Worm (Caenorhabditis elegans) whole organism, L3 larva: ENCODE results near the gene Y57G11C.22.

Experiments
- ZK546.5 ChIP-seq: sonication (generic microtip); optimal IDR thresholded peaks from 2 replicates; lab custom pipeline; 2017; ENCODE audit warnings: missing biosample characterization, missing genetic modification characterization
- aly-2 ChIP-seq: fragments of 150-350 bp; optimal IDR thresholded peaks from 2 replicates; lab custom pipeline; 2014; ENCODE audit warnings: missing biosample characterization, missing genetic modification characterization
- ama-1 ChIP-seq: fragments of 150-350 bp; optimal IDR thresholded peaks from 2 replicates; lab custom pipeline; 2018
- ceh-16 ChIP-seq: sonication (generic microtip); optimal IDR thresholded peaks from 2 replicates; lab custom pipeline; 2017; ENCODE audit warnings: missing biosample characterization, missing genetic modification characterization
- ceh-82 ChIP-seq: fragments of 150-350 bp; optimal IDR thresholded peaks from 2 replicates; lab custom pipeline; 2014; ENCODE audit warnings: missing biosample characterization, missing genetic modification characterization
- ceh-9 ChIP-seq: sonication (generic microtip); optimal IDR thresholded peaks from 2 replicates; lab custom pipeline; 2018; ENCODE audit warnings: missing biosample characterization, missing genetic modification characterization
- egl-5 ChIP-seq: fragments of 150-350 bp; optimal IDR thresholded peaks from 2 replicates; lab custom pipeline; 2017; ENCODE audit warnings: missing biosample characterization, missing genetic modification reagents, missing genetic modification characterization, inconsistent platforms
- elt-2 ChIP-seq: sonication (generic microtip); optimal IDR thresholded peaks from 2 replicates; lab custom pipeline; 2016; ENCODE audit warnings: missing genetic modification reagents, mild to moderate bottlenecking, missing genetic modification characterization, missing compliant biosample characterization
- elt-3 ChIP-seq, 3 experiments: fragments of 150-350 bp in 1 of 3; sonication (generic microtip) in 2 of 3; optimal IDR thresholded peaks; 2 replicates in 2 of 3; 4 replicates in 1 of 3; lab custom pipeline; 2014 to 2017; ENCODE audit warnings: missing biosample characterization in 3 of 3, missing genetic modification characterization in 3 of 3
- fkh-10 ChIP-seq: sonication (generic microtip); optimal IDR thresholded peaks from 2 replicates; lab custom pipeline; 2017; ENCODE audit warnings: missing biosample characterization, missing genetic modification reagents, missing genetic modification characterization
- fkh-2 ChIP-seq: fragments of 150-350 bp; optimal IDR thresholded peaks from 2 replicates; lab custom pipeline; 2014; ENCODE audit warnings: missing biosample characterization, missing genetic modification reagents, missing genetic modification characterization
- fos-1 ChIP-seq: fragments of 150-350 bp; optimal IDR thresholded peaks from 2 replicates; lab custom pipeline; 2014; ENCODE audit warnings: missing biosample characterization, missing genetic modification characterization
- hmg-11 ChIP-seq: sonication (generic microtip); optimal IDR thresholded peaks from 2 replicates; lab custom pipeline; 2016; ENCODE audit warnings: missing genetic modification characterization, missing compliant biosample characterization
- jun-1 ChIP-seq: fragments of 150-350 bp; optimal IDR thresholded peaks from 2 replicates; lab custom pipeline; 2014; ENCODE audit warnings: missing biosample characterization, missing genetic modification reagents, missing genetic modification characterization
- lin-15B ChIP-seq: fragments of 150-350 bp; optimal IDR thresholded peaks from 2 replicates; lab custom pipeline; 2014; ENCODE audit warnings: missing biosample characterization, missing genetic modification characterization
- lin-39 ChIP-seq: fragments of 150-350 bp; optimal IDR thresholded peaks from 2 replicates; lab custom pipeline; 2018; ENCODE audit warnings: missing biosample characterization, missing genetic modification reagents, missing genetic modification characterization
- lsy-12 ChIP-seq: sonication (generic microtip); optimal IDR thresholded peaks from 2 replicates; lab custom pipeline; 2016; ENCODE audit warnings: mild to moderate bottlenecking, missing genetic modification characterization, missing compliant biosample characterization
- mdl-1 ChIP-seq: fragments of 150-350 bp; optimal IDR thresholded peaks from 2 replicates; lab custom pipeline; 2014; ENCODE audit warnings: missing biosample characterization, missing genetic modification characterization
- mml-1 ChIP-seq: fragments of 150-350 bp; sonication (generic microtip); optimal IDR thresholded peaks from 3 replicates; lab custom pipeline; 2014; ENCODE audit warnings: missing biosample characterization, missing genetic modification characterization
- nfya-1 ChIP-seq: sonication (generic microtip); optimal IDR thresholded peaks from 2 replicates; lab custom pipeline; 2017; ENCODE audit warnings: missing genetic modification characterization, mild to moderate bottlenecking, missing compliant biosample characterization, antibody characterized with exemption, moderate library complexity; ENCODE audit not compliant: insufficient read depth
- nhr-11 ChIP-seq: fragments of 150-350 bp; optimal IDR thresholded peaks from 2 replicates; lab custom pipeline; 2014; ENCODE audit warnings: missing biosample characterization, missing genetic modification characterization
- nhr-23 ChIP-seq: fragments of 150-350 bp; optimal IDR thresholded peaks from 2 replicates; lab custom pipeline; 2014; ENCODE audit warnings: missing biosample characterization, missing genetic modification reagents, missing genetic modification characterization
- nhr-25 ChIP-seq: sonication (generic microtip); optimal IDR thresholded peaks from 2 replicates; lab custom pipeline; 2017; ENCODE audit warnings: missing biosample characterization, missing genetic modification characterization
- nhr-43 ChIP-seq: sonication (generic microtip); optimal IDR thresholded peaks from 2 replicates; lab custom pipeline; 2016; ENCODE audit warnings: mild to moderate bottlenecking, missing genetic modification characterization, missing compliant biosample characterization; ENCODE audit not compliant: poor library complexity, severe bottlenecking
- nhr-67 ChIP-seq: fragments of 150-350 bp; optimal IDR thresholded peaks from 2 replicates; lab custom pipeline; 2014; ENCODE audit warnings: missing biosample characterization, missing genetic modification characterization
- nhr-76 ChIP-seq: fragments of 150-350 bp; sonication (generic microtip); optimal IDR thresholded peaks from 5 replicates; lab custom pipeline; 2014; ENCODE audit warnings: missing biosample characterization, missing genetic modification characterization
- nhr-77 ChIP-seq: fragments of 150-350 bp; optimal IDR thresholded peaks from 2 replicates; lab custom pipeline; 2014; ENCODE audit warnings: missing biosample characterization, missing genetic modification characterization
- pha-4 ChIP-seq: fragments of 150-350 bp; optimal IDR thresholded peaks from 2 replicates; lab custom pipeline; 2014; ENCODE audit warnings: missing biosample characterization, missing genetic modification reagents, missing genetic modification characterization
- pqm-1 ChIP-seq: fragments of 150-350 bp; optimal IDR thresholded peaks from 2 replicates; lab custom pipeline; 2017; ENCODE audit warnings: missing biosample characterization, missing genetic modification characterization, inconsistent platforms
- sea-2 ChIP-seq: fragments of 150-350 bp; sonication (generic microtip); optimal IDR thresholded peaks from 4 replicates; lab custom pipeline; 2014; ENCODE audit warnings: missing biosample characterization, missing genetic modification reagents, missing genetic modification characterization
- skn-1 ChIP-seq: fragments of 150-350 bp; optimal IDR thresholded peaks from 2 replicates; lab custom pipeline; 2014; ENCODE audit warnings: missing biosample characterization, missing genetic modification characterization
- snpc-4 ChIP-seq: fragments of 150-350 bp; optimal IDR thresholded peaks from 2 replicates; lab custom pipeline; 2014; ENCODE audit warnings: missing biosample characterization, missing genetic modification characterization
- tbx-2 ChIP-seq: sonication (generic microtip); optimal IDR thresholded peaks from 2 replicates; lab custom pipeline; 2016; ENCODE audit warnings: mild to moderate bottlenecking, missing genetic modification characterization, missing compliant biosample characterization
- unc-39 ChIP-seq: sonication (generic microtip); optimal IDR thresholded peaks from 4 replicates; lab custom pipeline; 2017; ENCODE audit warnings: missing biosample characterization, missing genetic modification characterization
- unc-62 ChIP-seq: fragments of 150-350 bp; sonication (generic microtip); optimal IDR thresholded peaks from 4 replicates; lab custom pipeline; 2014; ENCODE audit warnings: missing biosample characterization, missing genetic modification reagents, missing genetic modification characterization
- ztf-11 ChIP-seq: fragments of 150-350 bp; optimal IDR thresholded peaks from 2 replicates; lab custom pipeline; 2014; ENCODE audit warnings: missing biosample characterization, missing genetic modification characterization
- ztf-4 ChIP-seq: fragments of 150-350 bp; optimal IDR thresholded peaks from 2 replicates; lab custom pipeline; 2014; ENCODE audit warnings: missing biosample characterization, missing genetic modification characterization

The Y57G11C.22 gene

DNA sequence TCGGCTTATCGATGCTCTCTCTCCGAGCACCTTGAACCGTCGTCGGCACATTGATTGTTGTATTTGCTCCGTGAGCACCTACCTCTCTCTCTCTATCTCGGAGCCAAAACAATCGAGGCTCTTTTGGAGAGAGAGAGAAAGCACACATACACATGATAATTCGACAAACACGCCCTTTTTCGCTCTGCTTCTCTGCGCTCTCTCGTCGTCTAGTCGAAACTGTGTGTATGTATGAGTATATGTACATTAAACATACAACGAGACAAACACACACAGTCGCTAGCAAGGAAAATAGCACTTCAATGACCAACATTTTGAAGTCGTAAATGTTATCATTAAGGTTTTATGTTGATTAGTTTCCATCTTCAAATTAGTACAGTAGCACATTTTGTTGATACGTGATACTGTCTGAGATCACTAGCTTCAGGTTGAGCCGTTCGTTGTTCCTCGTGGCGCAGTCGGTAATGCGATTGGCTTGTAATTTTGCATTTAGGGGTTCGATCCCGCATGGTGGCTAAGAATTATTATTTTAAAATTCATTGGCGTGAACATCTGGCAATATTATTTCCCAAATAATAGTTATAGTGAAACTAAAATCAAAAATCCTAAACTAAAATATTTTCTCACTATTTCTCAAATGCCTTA lies 38.0 kb downstream of the Y57G11C.22 start:
- TF ChIP-seq snpc-4 (tag; lab: Kevin White, UChicago) (peak; percentile 19), hmg-11 (tag; lab: Kevin White, UChicago) (peak; percentile 17), aly-2 (no peak), pqm-1 (peak; percentile 92), ztf-11 (no peak), nfya-1 (tag; lab: Kevin White, UChicago) (peak; percentile 40), nhr-43 (tag; lab: Kevin White, UChicago) (no peak), mml-1 (tag; lab: Kevin White, UChicago) (no peak), ceh-16 (no peak), fkh-2 (tag; lab: Kevin White, UChicago) (no peak), lsy-12 (tag; lab: Kevin White, UChicago) (no peak), lin-39 (tag; lab: Kevin White, UChicago) (no peak), skn-1 (tag; lab: Kevin White, UChicago) (no peak), unc-39 (tag; lab: Kevin White, UChicago) (no peak), ceh-9 (no peak), nhr-76 (tag; lab: Kevin White, UChicago) (no peak), nhr-11 (tag; lab: Kevin White, UChicago) (no peak), ceh-82 (no peak), jun-1 (tag; lab: Kevin White, UChicago) (peak; percentile 73), fos-1 (tag; lab: Kevin White, UChicago) (no peak), elt-3 (tag; optimal IDR thresholded peaks at IDR 0.05; lab: Kevin White, UChicago) (no peak), nhr-67 (no peak), sea-2 (no peak), unc-62 (GFP tag; lab: Kevin White, UChicago) (no peak), egl-5 (no peak), fkh-10 (no peak), pha-4 (tag; lab: Kevin White, UChicago) (peak; percentile 100), mdl-1 (tag; lab: Kevin White, UChicago) (no peak), lin-15B (no peak), ztf-4 (no peak), nhr-77 (tag; lab: Kevin White, UChicago) (no peak), tbx-2 (tag; lab: Kevin White, UChicago) (no peak), elt-2 (peak; percentile 90), ama-1 (lab: Kevin White, UChicago) (no peak), ZK546.5 (tag; lab: Kevin White, UChicago) (no peak)
- TF ChIP-seq, all 47 proteins: peak for 7

DNA sequence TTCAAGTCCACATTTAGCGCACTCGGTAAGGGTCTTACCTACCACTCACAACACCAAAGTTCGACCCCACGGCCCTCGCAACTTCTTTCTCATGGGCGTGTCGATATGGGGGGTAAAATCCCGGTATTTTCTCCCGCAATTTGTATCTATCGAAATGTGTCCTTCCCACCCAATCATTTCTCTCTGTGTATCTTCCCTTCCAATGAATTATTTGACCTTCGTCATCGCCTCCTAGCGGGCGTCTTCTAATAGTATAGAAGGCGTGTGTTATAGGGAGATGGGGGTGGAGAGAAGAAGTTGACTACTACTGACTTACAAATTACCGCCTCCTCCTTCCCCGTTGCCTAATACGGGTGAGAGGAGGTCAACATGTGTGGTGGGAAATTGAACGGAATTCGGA lies 39.6 kb downstream of the Y57G11C.22 start:
- TF ChIP-seq nfya-1 (tag; lab: Kevin White, UChicago) (peak; percentile 9), nhr-25 (peak; percentile 69), fos-1 (tag; lab: Kevin White, UChicago) (no peak), aly-2 (no peak), nhr-23 (tag; lab: Kevin White, UChicago) (peak; percentile 21)

DNA sequence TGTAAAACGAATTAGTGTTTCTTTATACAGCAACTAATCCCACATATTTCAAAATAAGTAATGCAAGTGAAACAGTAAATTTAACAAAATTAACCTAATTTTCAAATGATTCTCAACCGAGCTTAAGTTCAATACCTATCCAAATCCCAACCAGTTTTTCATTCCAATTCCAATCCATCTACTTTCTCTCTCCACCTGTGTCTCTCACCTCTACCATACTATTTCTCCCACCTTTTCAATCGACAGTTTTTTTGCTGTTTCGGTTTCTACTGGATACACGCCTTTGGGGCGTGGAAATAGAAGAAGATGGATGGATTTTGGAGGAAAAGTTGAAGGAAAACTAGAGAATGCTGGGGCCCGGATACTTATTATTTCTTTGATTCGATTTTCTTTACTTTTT lies 40.6 kb downstream of the Y57G11C.22 start:
- TF ChIP-seq tbx-2 (tag; lab: Kevin White, UChicago) = no peak
- TF ChIP-seq unc-39 (tag; lab: Kevin White, UChicago) = no peak
- no peak for TF ChIP-seq nhr-25
- TF ChIP-seq, all 47 proteins: peak for 0

ce11 chrIV:14879184-14879583 lies 42.2 kb downstream of the Y57G11C.22 start, which contains the start of gene eps-8:
TSS of gene eps-8 (plus strand) at chrIV:14879484.
- TF ChIP-seq sea-2 (no peak), nhr-67 (no peak), lsy-12 (tag; lab: Kevin White, UChicago) (no peak), unc-62 (GFP tag; lab: Kevin White, UChicago) (no peak), lin-15B (no peak), fkh-10 (no peak), ama-1 (lab: Kevin White, UChicago) (no peak), aly-2 (no peak), mdl-1 (tag; lab: Kevin White, UChicago) (no peak), egl-5 (no peak), nhr-76 (tag; lab: Kevin White, UChicago) (no peak)
